Fruit fly (Drosophila melanogaster) whole organism, embryonic: ENCODE data around the gene CG46396.
A peak's percentile ranks its signal among the peaks of the same experiment; 100 is the strongest.

Experiments
- Abd-B ChIP-seq: fragments of 200-800 bp; sonication (Bioruptor generic); optimal IDR thresholded peaks from 2 replicates; lab custom pipeline; 2018; ENCODE audit warnings: missing biosample characterization, mild to moderate bottlenecking, missing genetic modification characterization, moderate library complexity
- Atf-2 ChIP-seq: fragments of 200-800 bp; sonication (Bioruptor generic); optimal IDR thresholded peaks from 2 replicates; lab custom pipeline; 2016; ENCODE audit warnings: missing biosample characterization, missing genetic modification characterization
- CG10462 ChIP-seq: fragments of 200-800 bp; sonication (Bioruptor generic); optimal IDR thresholded peaks from 2 replicates; lab custom pipeline; 2016; ENCODE audit warnings: missing biosample characterization, missing genetic modification characterization
- CG10979 ChIP-seq: fragments of 200-800 bp; sonication (Bioruptor generic); optimal IDR thresholded peaks from 2 replicates; lab custom pipeline; 2018; ENCODE audit warnings: missing biosample characterization, mild to moderate bottlenecking, missing genetic modification characterization, moderate library complexity
- CG11456 ChIP-seq: fragments of 200-800 bp; sonication (Bioruptor generic); IDR thresholded peaks from 3 replicates; pipeline ENCODE4 v1.3.6; 2022; ENCODE audit warnings: missing biosample characterization, missing genetic modification characterization
- CG12071 ChIP-seq: fragments of 200-800 bp; sonication (Bioruptor generic); optimal IDR thresholded peaks from 3 replicates; lab custom pipeline; 2018; ENCODE audit warnings: missing biosample characterization, mild to moderate bottlenecking, missing genetic modification characterization
- CG12155 ChIP-seq: fragments of 200-800 bp; sonication (Bioruptor generic); optimal IDR thresholded peaks from 3 replicates; lab custom pipeline; 2016; ENCODE audit warnings: missing biosample characterization, missing genetic modification characterization
- CG12299 ChIP-seq: fragments of 200-800 bp; sonication (Bioruptor generic); optimal IDR thresholded peaks from 2 replicates; lab custom pipeline; 2018; ENCODE audit warnings: missing biosample characterization, mild to moderate bottlenecking, missing genetic modification characterization
- CG13424 ChIP-seq: fragments of 200-800 bp; sonication (Bioruptor generic); optimal IDR thresholded peaks from 2 replicates; lab custom pipeline; 2019; ENCODE audit warnings: missing biosample characterization, mild to moderate bottlenecking, missing genetic modification characterization, moderate library complexity
- CG1647 ChIP-seq: fragments of 200-800 bp; sonication (Bioruptor generic); optimal IDR thresholded peaks from 3 replicates; lab custom pipeline; 2016; ENCODE audit warnings: missing biosample characterization, missing genetic modification characterization
- CG16815 ChIP-seq: fragments of 200-800 bp; sonication (Bioruptor generic); optimal IDR thresholded peaks from 3 replicates; lab custom pipeline; 2017; ENCODE audit warnings: missing biosample characterization, mild to moderate bottlenecking, missing genetic modification characterization
- CG17359 ChIP-seq: fragments of 200-800 bp; sonication (Bioruptor generic); optimal IDR thresholded peaks from 3 replicates; lab custom pipeline; 2018; ENCODE audit warnings: missing biosample characterization, mild to moderate bottlenecking, missing genetic modification characterization, moderate library complexity
- CG2116 ChIP-seq: fragments of 200-800 bp; sonication (Bioruptor generic); optimal IDR thresholded peaks from 3 replicates; lab custom pipeline; 2018; ENCODE audit warnings: missing biosample characterization, mild to moderate bottlenecking, missing genetic modification characterization
- CG3163 ChIP-seq: fragments of 200-800 bp; sonication (Bioruptor generic); optimal IDR thresholded peaks from 3 replicates; lab custom pipeline; 2016; ENCODE audit warnings: missing biosample characterization, missing genetic modification characterization
- CG34376 ChIP-seq: fragments of 200-800 bp; sonication (Bioruptor generic); optimal IDR thresholded peaks from 2 replicates; lab custom pipeline; 2018; ENCODE audit warnings: missing biosample characterization, mild to moderate bottlenecking, missing genetic modification characterization
- CG3847 ChIP-seq: fragments of 200-800 bp; sonication (Bioruptor generic); IDR thresholded peaks from 2 replicates; pipeline ENCODE4 v1.3.6; 2022; ENCODE audit warnings: missing biosample characterization, missing genetic modification characterization
- CG4820 ChIP-seq: fragments of 200-800 bp; sonication (Bioruptor generic); optimal IDR thresholded peaks from 3 replicates; lab custom pipeline; 2016; ENCODE audit warnings: missing biosample characterization, missing genetic modification characterization
- CG5180 ChIP-seq: fragments of 200-800 bp; sonication (Bioruptor generic); optimal IDR thresholded peaks from 3 replicates; lab custom pipeline; 2017; ENCODE audit warnings: missing biosample characterization, missing genetic modification characterization, mild to moderate bottlenecking, moderate library complexity, missing genetic modification reagents
- CG6272 ChIP-seq: fragments of 200-800 bp; sonication (Bioruptor generic); IDR thresholded peaks from 2 replicates; pipeline ENCODE4 v1.3.6; 2022; ENCODE audit warnings: missing biosample characterization, missing genetic modification characterization
- CG7556 ChIP-seq: fragments of 200-800 bp; sonication (Bioruptor generic); optimal IDR thresholded peaks from 2 replicates; lab custom pipeline; 2017; ENCODE audit warnings: missing biosample characterization, mild to moderate bottlenecking, missing genetic modification characterization
- CG7987 ChIP-seq: fragments of 200-800 bp; sonication (Bioruptor generic); optimal IDR thresholded peaks from 2 replicates; lab custom pipeline; 2018; ENCODE audit warnings: missing biosample characterization, mild to moderate bottlenecking, missing genetic modification characterization, moderate library complexity
- CG8281 ChIP-seq: fragments of 200-800 bp; sonication (Bioruptor generic); optimal IDR thresholded peaks from 2 replicates; lab custom pipeline; 2018; ENCODE audit warnings: missing biosample characterization, mild to moderate bottlenecking, missing genetic modification characterization, moderate library complexity
- CG9932 ChIP-seq: fragments of 200-800 bp; sonication (Bioruptor generic); IDR thresholded peaks from 2 replicates; pipeline ENCODE4 v1.3.6; 2022; ENCODE audit warnings: missing biosample characterization, missing genetic modification characterization
- Chrac-16 ChIP-seq: fragments of 200-800 bp; sonication (Bioruptor generic); optimal IDR thresholded peaks from 3 replicates; lab custom pipeline; 2016; ENCODE audit warnings: missing biosample characterization, missing genetic modification characterization
- Doc3 ChIP-seq: fragments of 200-800 bp; sonication (Bioruptor generic); IDR thresholded peaks from 3 replicates; pipeline ENCODE4 v1.3.6; 2022; ENCODE audit warnings: missing biosample characterization, missing genetic modification characterization; ENCODE audit not compliant: partially characterized antibody
- Ets65A ChIP-seq: fragments of 200-800 bp; sonication (Bioruptor generic); peaks from one replicate; lab custom pipeline; 2016; ENCODE audit warnings: missing biosample characterization, missing genetic modification characterization
- Fer3 ChIP-seq: fragments of 200-800 bp; sonication (Bioruptor generic); optimal IDR thresholded peaks from 2 replicates; lab custom pipeline; 2018; ENCODE audit warnings: missing biosample characterization, mild to moderate bottlenecking, missing genetic modification characterization, moderate library complexity
- Lhr ChIP-seq: fragments of 200-800 bp; sonication (Bioruptor generic); optimal IDR thresholded peaks from 3 replicates; lab custom pipeline; 2017; ENCODE audit warnings: mild to moderate bottlenecking, missing biosample characterization, missing genetic modification reagents, missing genetic modification characterization
- Med ChIP-seq: fragments of 200-800 bp; sonication (Bioruptor generic); peaks from one replicate; lab custom pipeline; 2016; ENCODE audit warnings: missing biosample characterization, missing genetic modification characterization, mild to moderate bottlenecking, inconsistent platforms, moderate library complexity
- Neu2 ChIP-seq: fragments of 200-800 bp; sonication (Bioruptor generic); optimal IDR thresholded peaks from 3 replicates; lab custom pipeline; 2016; ENCODE audit warnings: missing biosample characterization, missing genetic modification characterization, borderline replicate concordance
- Nf-YC ChIP-seq: fragments of 200-800 bp; optimal IDR thresholded peaks from 3 replicates; lab custom pipeline; 2019; ENCODE audit warnings: missing biosample characterization, mild to moderate bottlenecking, missing genetic modification characterization, moderate library complexity
- Pdp1 ChIP-seq, 2 experiments: fragments of 200-800 bp; sonication (Bioruptor generic); optimal IDR thresholded peaks; 3 replicates each; lab custom pipeline; 2016; ENCODE audit warnings: missing biosample characterization in 2 of 2, missing genetic modification characterization in 2 of 2, mild to moderate bottlenecking in 1 of 2, moderate library complexity in 1 of 2
- Rfx ChIP-seq: fragments of 200-800 bp; sonication (Bioruptor generic); IDR thresholded peaks from 2 replicates; pipeline ENCODE4 v1.3.6; 2022; ENCODE audit warnings: missing biosample characterization, missing genetic modification characterization
- Spps ChIP-seq: fragments of 200-800 bp; sonication (Bioruptor generic); optimal IDR thresholded peaks from 2 replicates; lab custom pipeline; 2018; ENCODE audit warnings: missing biosample characterization, mild to moderate bottlenecking, missing genetic modification characterization
- ara ChIP-seq: fragments of 200-800 bp; sonication (Bioruptor generic); IDR thresholded peaks from 2 replicates; pipeline ENCODE4 v1.3.6; 2022; ENCODE audit warnings: missing biosample characterization, missing genetic modification characterization
- br ChIP-seq: fragments of >200 bp; optimal IDR thresholded peaks from 2 replicates; lab custom pipeline; 2017
- cato ChIP-seq: fragments of 200-800 bp; sonication (Bioruptor generic); optimal IDR thresholded peaks from 2 replicates; lab custom pipeline; 2016; ENCODE audit warnings: missing biosample characterization, missing genetic modification characterization, borderline replicate concordance
- chif ChIP-seq, 2 experiments: fragments of 200-800 bp; sonication (Bioruptor generic); optimal IDR thresholded peaks; 3 replicates each; lab custom pipeline; 2016; ENCODE audit warnings: missing biosample characterization in 2 of 2, missing genetic modification characterization in 2 of 2
- dmrt99B ChIP-seq: fragments of 200-800 bp; sonication (Bioruptor generic); optimal IDR thresholded peaks from 2 replicates; lab custom pipeline; 2018; ENCODE audit warnings: missing biosample characterization, mild to moderate bottlenecking, missing genetic modification characterization, moderate library complexity
- en ChIP-seq: fragments of 200-800 bp; sonication (Bioruptor generic); optimal IDR thresholded peaks from 2 replicates; lab custom pipeline; 2016; ENCODE audit warnings: missing biosample characterization, missing genetic modification characterization
- eve ChIP-seq, 2 experiments: fragments of >200 bp; optimal IDR thresholded peaks; 2 replicates each; lab custom pipeline; 2017; ENCODE audit warnings: missing biosample characterization in 2 of 2, missing genetic modification characterization in 2 of 2
- hbn ChIP-seq: fragments of 200-800 bp; sonication (Bioruptor generic); IDR thresholded peaks from 2 replicates; pipeline ENCODE4 v1.3.6; 2022; ENCODE audit warnings: missing biosample characterization, missing genetic modification characterization; ENCODE audit not compliant: partially characterized antibody
- hth ChIP-seq: fragments of >200 bp; optimal IDR thresholded peaks from 2 replicates; lab custom pipeline; 2017; ENCODE audit warnings: inconsistent platforms
- kni ChIP-seq: fragments of 200-800 bp; sonication (Bioruptor generic); optimal IDR thresholded peaks from 3 replicates; lab custom pipeline; 2017; ENCODE audit warnings: mild to moderate bottlenecking, missing biosample characterization, missing genetic modification reagents, missing genetic modification characterization
- pb ChIP-seq: fragments of 200-800 bp; sonication (Bioruptor generic); optimal IDR thresholded peaks from 3 replicates; lab custom pipeline; 2016; ENCODE audit warnings: missing biosample characterization, missing genetic modification characterization
- pfk ChIP-seq: fragments of 200-800 bp; sonication (Bioruptor generic); optimal IDR thresholded peaks from 2 replicates; lab custom pipeline; 2018; ENCODE audit warnings: missing biosample characterization, mild to moderate bottlenecking, missing genetic modification characterization, moderate library complexity
- scrt ChIP-seq: fragments of 200-800 bp; sonication (Bioruptor generic); optimal IDR thresholded peaks from 2 replicates; lab custom pipeline; 2018; ENCODE audit warnings: missing biosample characterization, mild to moderate bottlenecking, missing genetic modification characterization, moderate library complexity
- sd ChIP-seq: fragments of 200-800 bp; sonication (Bioruptor generic); optimal IDR thresholded peaks from 3 replicates; lab custom pipeline; 2018; ENCODE audit warnings: missing biosample characterization, mild to moderate bottlenecking, missing genetic modification characterization, moderate library complexity
- sens ChIP-seq: fragments of 200-800 bp; sonication (Bioruptor generic); peaks from one replicate; lab custom pipeline; 2016; ENCODE audit warnings: missing biosample characterization, missing genetic modification characterization
- slou ChIP-seq: fragments of 200-800 bp; sonication (Bioruptor generic); optimal IDR thresholded peaks from 3 replicates; lab custom pipeline; 2016; ENCODE audit warnings: missing biosample characterization, missing genetic modification characterization
- unpg ChIP-seq: fragments of 200-800 bp; sonication (Bioruptor generic); optimal IDR thresholded peaks from 3 replicates; lab custom pipeline; 2018; ENCODE audit warnings: missing biosample characterization, mild to moderate bottlenecking, missing genetic modification characterization, moderate library complexity
- vvl ChIP-seq: fragments of 200-800 bp; sonication (Bioruptor generic); IDR thresholded peaks from 2 replicates; pipeline ENCODE4 v1.3.6; 2022; ENCODE audit warnings: missing biosample characterization, missing genetic modification characterization

The CG46396 gene

DNA sequence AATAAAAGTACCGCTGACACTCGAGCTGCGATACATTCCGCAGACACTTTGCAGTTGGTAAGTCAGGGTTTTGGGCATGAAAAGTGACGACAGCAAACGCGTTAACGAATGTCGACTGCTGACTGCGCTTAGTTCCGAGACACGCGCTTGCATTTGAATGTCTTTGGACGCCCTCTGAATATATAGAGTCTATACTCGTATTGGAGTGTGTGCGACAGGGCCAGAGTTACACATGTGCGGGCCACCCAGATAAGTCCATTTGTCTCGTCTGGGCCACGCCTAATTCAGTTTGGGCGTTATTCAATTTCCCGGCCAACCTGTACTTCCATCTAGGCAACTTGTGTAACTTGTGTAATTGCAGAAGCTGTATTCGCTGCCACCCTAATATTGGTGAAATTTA, 13.5 kb upstream of the CG46396 start:
- TF ChIP-seq br (lab: Kevin White, UChicago) (no peak), Doc3 (no peak), Lhr (GFP tag; lab: Kevin White, UChicago) (no peak), CG7556 (GFP tag; lab: Kevin White, UChicago) (no peak), Ets65A (peak; percentile 91), CG12071 (no peak), Spps (tag; lab: Kevin White, UChicago) (no peak), Pdp1 (GFP tag; optimal IDR thresholded peaks at IDR 0.05; lab: Kevin White, UChicago) (peak in 1 of 2 experiments; percentile 24), CG8281 (tag; lab: Kevin White, UChicago) (no peak), slou (GFP tag; lab: Kevin White, UChicago) (no peak), Chrac-16 (GFP tag; lab: Kevin White, UChicago) (no peak), eve (GFP tag; optimal IDR thresholded peaks at IDR 0.05; lab: Kevin White, UChicago) (no peak), CG9932 (GFP tag; lab: Robert Waterston, UW) (no peak), hth (lab: Kevin White, UChicago) (no peak), Atf-2 (GFP tag; lab: Kevin White, UChicago) (no peak), CG10462 (no peak), Abd-B (GFP tag; lab: Kevin White, UChicago) (no peak), CG12155 (GFP tag; lab: Kevin White, UChicago) (no peak), dmrt99B (tag; lab: Kevin White, UChicago) (no peak), CG12299 (tag; lab: Kevin White, UChicago) (no peak), unpg (GFP tag; lab: Kevin White, UChicago) (no peak), Neu2 (GFP tag; lab: Kevin White, UChicago) (no peak), CG6272 (no peak), CG4820 (GFP tag; lab: Kevin White, UChicago) (no peak), cato (GFP tag; lab: Kevin White, UChicago) (no peak), sd (peak; percentile 6), ara (GFP tag; lab: Robert Waterston, UW) (no peak), CG7987 (no peak), scrt (GFP tag; lab: Kevin White, UChicago) (no peak), en (GFP tag; lab: Kevin White, UChicago) (no peak), Nf-YC (tag; lab: Kevin White, UChicago) (no peak), CG10979 (tag; lab: Kevin White, UChicago) (no peak), vvl (GFP tag; lab: Robert Waterston, UW) (peak; percentile 40; the same call in 1 of the 2 replicates), chif (GFP tag; optimal IDR thresholded peaks at IDR 0.05; lab: Kevin White, UChicago) (no peak), hbn (GFP tag; lab: Robert Waterston, UW) (no peak), kni (GFP tag; lab: Kevin White, UChicago) (peak; percentile 70), CG3847 (GFP tag; lab: Robert Waterston, UW) (no peak), Fer3 (tag; lab: Kevin White, UChicago) (no peak), CG34376 (GFP tag; lab: Kevin White, UChicago) (no peak), CG2116 (no peak), sens (GFP tag; lab: Kevin White, UChicago) (peak; percentile 43), CG17359 (tag; lab: Kevin White, UChicago) (no peak), CG13424 (tag; lab: Kevin White, UChicago) (no peak), pb (GFP tag; lab: Kevin White, UChicago) (no peak), CG3163 (GFP tag; lab: Kevin White, UChicago) (no peak), CG1647 (GFP tag; lab: Kevin White, UChicago) (no peak), CG11456 (no peak), CG16815 (GFP tag; lab: Kevin White, UChicago) (no peak), pfk (GFP tag; lab: Kevin White, UChicago) (no peak), CG5180 (GFP tag; lab: Kevin White, UChicago) (no peak), Rfx (GFP tag; lab: Robert Waterston, UW) (no peak), Med (peak; percentile 21)
